Fruit fly (Drosophila melanogaster): Measurements from ENCODE around the gene RpL34b.

Gene RpL34b

DNA sequence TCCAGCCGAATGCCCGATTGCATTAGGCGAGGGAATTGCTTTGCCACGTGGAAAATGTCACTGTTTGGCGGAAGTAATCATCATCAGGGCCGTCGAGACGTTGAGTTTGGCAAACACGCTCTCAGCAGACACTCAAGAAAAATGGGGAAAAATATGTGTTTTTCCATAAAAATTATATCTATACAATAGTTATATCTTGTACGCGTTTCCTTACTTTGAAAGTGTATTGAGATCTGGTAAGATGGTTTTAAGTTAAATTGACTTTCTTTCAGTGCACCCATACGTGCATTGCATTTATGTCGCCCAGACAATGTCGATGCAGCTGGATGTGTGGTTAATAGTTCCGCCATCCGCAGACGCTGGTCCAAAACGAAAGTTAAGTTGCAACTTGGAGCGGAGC, 15.0 kb downstream of the RpL34b start (continued):
- no peak for TF ChIP-seq dac (GFP tag; optimal IDR thresholded peaks at IDR 0.05)
- no peak for TF ChIP-seq fd59A (GFP tag; optimal IDR thresholded peaks at IDR 0.05)
- no peak for TF ChIP-seq CG10669 (GFP tag; optimal IDR thresholded peaks at IDR 0.05)
- no peak for TF ChIP-seq CG16779 (tag; optimal IDR thresholded peaks at IDR 0.05)
- no peak for TF ChIP-seq CG8632 (GFP tag; optimal IDR thresholded peaks at IDR 0.05)
- no peak for TF ChIP-seq Smox (GFP tag; optimal IDR thresholded peaks at IDR 0.05)
- TF ChIP-seq Gug (GFP tag; IDR thresholded peaks at IDR 0.05): 0 out of 2 replicates have a peak, but pooled peaks have one; percentile 30

DNA sequence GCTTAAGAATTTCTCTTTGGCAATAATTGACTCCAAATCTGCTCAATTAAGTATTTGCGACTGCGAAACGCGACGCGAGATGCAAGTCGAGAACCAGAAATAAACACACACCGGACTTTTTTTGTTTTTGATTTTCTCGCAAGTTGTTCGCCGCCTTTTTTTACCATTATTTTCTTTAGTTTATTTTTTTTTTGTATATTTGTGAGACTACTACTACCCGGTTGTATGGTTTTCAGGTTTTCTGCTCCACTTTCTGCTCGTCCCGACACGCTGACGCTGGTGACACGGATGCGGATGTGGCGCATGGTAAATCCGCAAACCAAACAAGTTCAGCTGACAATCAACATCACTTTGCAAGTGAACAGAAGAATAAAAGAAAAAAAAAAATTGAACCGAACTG, 20.1 kb downstream of the RpL34b start:
- no peak for TF ChIP-seq CG8319 (GFP tag; optimal IDR thresholded peaks at IDR 0.05)
- TF ChIP-seq Lpt (GFP tag; optimal IDR thresholded peaks at IDR 0.05): no peak
- TF ChIP-seq CG16779 (tag; optimal IDR thresholded peaks at IDR 0.05): peak; percentile 2
- TF ChIP-seq CG3032 (tag; optimal IDR thresholded peaks at IDR 0.05): no peak
- TF ChIP-seq achi (GFP tag; optimal IDR thresholded peaks at IDR 0.05): no peak
- TF ChIP-seq CG6792 (GFP tag; optimal IDR thresholded peaks at IDR 0.05): no peak
- peak; percentile 37 for TF ChIP-seq dsx (GFP tag; optimal IDR thresholded peaks at IDR 0.05; ENCODE audit: poor library complexity, severe bottlenecking)
- peak; percentile 52; the same call in 2 of the 3 replicates for TF ChIP-seq CG8119 (GFP tag; IDR thresholded peaks at IDR 0.05)
- TF ChIP-seq CG15336 (GFP tag; IDR thresholded peaks at IDR 0.05): 0 out of 2 replicates have a peak, but pooled peaks have one; percentile 13
- no peak; the same call in 2 of the 3 replicates for TF ChIP-seq eg (GFP tag; IDR thresholded peaks at IDR 0.05)
- TF ChIP-seq fkh (GFP tag; optimal IDR thresholded peaks at IDR 0.05): no peak
- peak; percentile 75 for TF ChIP-seq CG9139 (GFP tag; optimal IDR thresholded peaks at IDR 0.05)
- no peak for TF ChIP-seq fd85E (GFP tag; optimal IDR thresholded peaks at IDR 0.05)
- no peak for TF ChIP-seq Sox102F (GFP tag; optimal IDR thresholded peaks at IDR 0.05)
- TF ChIP-seq Ets21C (GFP tag; optimal IDR thresholded peaks at IDR 0.05): no peak
- TF ChIP-seq dac (GFP tag; optimal IDR thresholded peaks at IDR 0.05): no peak
- TF ChIP-seq CG1621 (tag; optimal IDR thresholded peaks at IDR 0.05): peak; percentile 20
- no peak for TF ChIP-seq topi (GFP tag; optimal IDR thresholded peaks at IDR 0.05)
- TF ChIP-seq Gug (GFP tag; IDR thresholded peaks at IDR 0.05): no peak
- peak; percentile 39 for TF ChIP-seq spab (GFP tag; optimal IDR thresholded peaks at IDR 0.05)
- no peak for TF ChIP-seq CG34406 (GFP tag; optimal IDR thresholded peaks at IDR 0.05)
- no peak for TF ChIP-seq salr (GFP tag; optimal IDR thresholded peaks at IDR 0.05)
- no peak for TF ChIP-seq Hr39 (GFP tag; optimal IDR thresholded peaks at IDR 0.05)
- TF ChIP-seq CG6854 (GFP tag; optimal IDR thresholded peaks at IDR 0.05): peak; percentile 29
- no peak for TF ChIP-seq vri (GFP tag; optimal IDR thresholded peaks at IDR 0.05)
- TF ChIP-seq CG6276 (GFP tag; optimal IDR thresholded peaks at IDR 0.05): peak; percentile 38
- no peak for TF ChIP-seq CG10631 (GFP tag; optimal IDR thresholded peaks at IDR 0.05)
- TF ChIP-seq CG6808 (GFP tag; optimal IDR thresholded peaks at IDR 0.05): peak; percentile 71
- no peak for TF ChIP-seq CG31627 (GFP tag; optimal IDR thresholded peaks at IDR 0.05)
- no peak for TF ChIP-seq CG32006 (GFP tag; optimal IDR thresholded peaks at IDR 0.05)
- TF ChIP-seq net (GFP tag; optimal IDR thresholded peaks at IDR 0.05): no peak
- no peak for TF ChIP-seq Sox14 (GFP tag; optimal IDR thresholded peaks at IDR 0.05)
- no peak for TF ChIP-seq CG11902 (GFP tag; optimal IDR thresholded peaks at IDR 0.05)
- TF ChIP-seq esn (GFP tag; optimal IDR thresholded peaks at IDR 0.05): no peak
- TF ChIP-seq Smox (GFP tag; optimal IDR thresholded peaks at IDR 0.05): no peak
- peak; percentile 12 for TF ChIP-seq CG10669 (GFP tag; optimal IDR thresholded peaks at IDR 0.05)
- TF ChIP-seq CG3919 (GFP tag; optimal IDR thresholded peaks at IDR 0.05): peak; percentile 11
- TF ChIP-seq svp (GFP tag): no peak
- TF ChIP-seq Blimp-1 (GFP tag; optimal IDR thresholded peaks at IDR 0.05): no peak
- no peak for TF ChIP-seq CG11762 (GFP tag; optimal IDR thresholded peaks at IDR 0.05; ENCODE audit: insufficient read depth)
- TF ChIP-seq CG8632 (GFP tag; optimal IDR thresholded peaks at IDR 0.05): no peak
- peak; percentile 75 for TF ChIP-seq Eip78C (GFP tag)
- TF ChIP-seq Hr38 (GFP tag; optimal IDR thresholded peaks at IDR 0.05): no peak
- no peak for TF ChIP-seq acj6 (GFP tag; optimal IDR thresholded peaks at IDR 0.05)
- TF ChIP-seq CG11294 (GFP tag; IDR thresholded peaks at IDR 0.05): no peak
- TF ChIP-seq fd59A (GFP tag; optimal IDR thresholded peaks at IDR 0.05): no peak
- no peak for TF ChIP-seq pdm3 (GFP tag; optimal IDR thresholded peaks at IDR 0.05)
- TF ChIP-seq Ets96B (tag; optimal IDR thresholded peaks at IDR 0.05): no peak
- TF ChIP-seq OdsH (GFP tag; optimal IDR thresholded peaks at IDR 0.05): no peak
